Fruit fly (Drosophila melanogaster) whole organism, embryonic: Measurements from ENCODE around the gene Acp32CD.

Source experiments
- ATbp ChIP-seq: fragments of 200-800 bp; sonication (Bioruptor generic); optimal IDR thresholded peaks from 2 replicates; lab custom pipeline; 2017; ENCODE audit warnings: missing biosample characterization, mild to moderate bottlenecking, missing genetic modification characterization, missing genetic modification reagents
- BtbVII ChIP-seq: fragments of 200-800 bp; sonication (Bioruptor generic); optimal IDR thresholded peaks from 3 replicates; lab custom pipeline; 2017; ENCODE audit warnings: missing biosample characterization, mild to moderate bottlenecking, missing genetic modification characterization
- CG10274 ChIP-seq: fragments of 200-800 bp; sonication (Bioruptor generic); optimal IDR thresholded peaks from 3 replicates; lab custom pipeline; 2017; ENCODE audit warnings: missing biosample characterization, mild to moderate bottlenecking, missing genetic modification characterization
- CG12104 ChIP-seq: fragments of 200-800 bp; sonication (Bioruptor generic); optimal IDR thresholded peaks from 3 replicates; lab custom pipeline; 2016; ENCODE audit warnings: missing biosample characterization, missing genetic modification characterization
- CG12942 ChIP-seq: fragments of 200-800 bp; sonication (Bioruptor generic); optimal IDR thresholded peaks from 3 replicates; lab custom pipeline; 2016; ENCODE audit warnings: missing biosample characterization, missing genetic modification characterization
- CG13296 ChIP-seq: fragments of 200-800 bp; sonication (Bioruptor generic); optimal IDR thresholded peaks from 3 replicates; lab custom pipeline; 2018; ENCODE audit warnings: missing biosample characterization, mild to moderate bottlenecking, missing genetic modification characterization
- CG1647 ChIP-seq: fragments of 200-800 bp; sonication (Bioruptor generic); optimal IDR thresholded peaks from 3 replicates; lab custom pipeline; 2016; ENCODE audit warnings: missing biosample characterization, missing genetic modification characterization
- CG18262 ChIP-seq: fragments of 200-800 bp; optimal IDR thresholded peaks from 3 replicates; lab custom pipeline; 2019; ENCODE audit warnings: missing biosample characterization, mild to moderate bottlenecking, missing genetic modification characterization, moderate library complexity
- CG2116 ChIP-seq: fragments of 200-800 bp; sonication (Bioruptor generic); optimal IDR thresholded peaks from 3 replicates; lab custom pipeline; 2018; ENCODE audit warnings: missing biosample characterization, mild to moderate bottlenecking, missing genetic modification characterization
- CG31224 ChIP-seq: fragments of 200-800 bp; sonication (Bioruptor generic); IDR thresholded peaks from 2 replicates; pipeline ENCODE4 v1.3.6; 2022; ENCODE audit warnings: missing biosample characterization, missing genetic modification characterization
- CG4730 ChIP-seq: fragments of 200-800 bp; sonication (Bioruptor generic); IDR thresholded peaks from 2 replicates; pipeline ENCODE4 v1.3.6; 2022; ENCODE audit warnings: missing biosample characterization, missing genetic modification characterization
- CG6654 ChIP-seq: fragments of 200-800 bp; sonication (Bioruptor generic); optimal IDR thresholded peaks from 2 replicates; lab custom pipeline; 2017; ENCODE audit warnings: missing biosample characterization, mild to moderate bottlenecking, missing genetic modification characterization
- CG6689 ChIP-seq: fragments of 200-800 bp; sonication (Bioruptor generic); IDR thresholded peaks from 2 replicates; pipeline ENCODE4 v1.3.6; 2022; ENCODE audit warnings: missing biosample characterization, missing genetic modification characterization
- CG7745 ChIP-seq: fragments of 200-800 bp; sonication (Bioruptor generic); optimal IDR thresholded peaks from 2 replicates; lab custom pipeline; 2018; ENCODE audit warnings: missing biosample characterization, mild to moderate bottlenecking, missing genetic modification characterization, moderate library complexity
- CG8089 ChIP-seq: fragments of 200-800 bp; sonication (Bioruptor generic); optimal IDR thresholded peaks from 3 replicates; lab custom pipeline; 2016; ENCODE audit warnings: missing biosample characterization, missing genetic modification characterization
- CG8290 ChIP-seq, 3 experiments: fragments of 200-800 bp; sonication (Bioruptor generic); optimal IDR thresholded peaks; 2 replicates each; lab custom pipeline; 2016 to 2019; ENCODE audit warnings: missing biosample characterization in 3 of 3, missing genetic modification characterization in 3 of 3, mild to moderate bottlenecking in 2 of 3, moderate library complexity in 1 of 3
- CG9876 ChIP-seq: fragments of 200-800 bp; sonication (Bioruptor generic); optimal IDR thresholded peaks from 2 replicates; lab custom pipeline; 2016; ENCODE audit warnings: missing biosample characterization, missing genetic modification characterization
- CG9932 ChIP-seq: fragments of 200-800 bp; sonication (Bioruptor generic); IDR thresholded peaks from 2 replicates; pipeline ENCODE4 v1.3.6; 2022; ENCODE audit warnings: missing biosample characterization, missing genetic modification characterization
- CoRest ChIP-seq: fragments of 200-800 bp; sonication (Bioruptor generic); optimal IDR thresholded peaks from 3 replicates; lab custom pipeline; 2018; ENCODE audit warnings: missing biosample characterization, mild to moderate bottlenecking, missing genetic modification characterization, moderate library complexity
- Dll ChIP-seq: fragments of 200-800 bp; sonication (Bioruptor generic); IDR thresholded peaks from 4 replicates; pipeline ENCODE4 v1.3.6; 2022; ENCODE audit warnings: missing biosample characterization, missing genetic modification characterization; ENCODE audit not compliant: partially characterized antibody
- Doc3 ChIP-seq: fragments of 200-800 bp; sonication (Bioruptor generic); IDR thresholded peaks from 3 replicates; pipeline ENCODE4 v1.3.6; 2022; ENCODE audit warnings: missing biosample characterization, missing genetic modification characterization; ENCODE audit not compliant: partially characterized antibody
- E2f2 ChIP-seq: fragments of 200-800 bp; sonication (Bioruptor generic); IDR thresholded peaks from 2 replicates; pipeline ENCODE4 v1.3.6; 2022; ENCODE audit warnings: missing biosample characterization, missing genetic modification characterization
- Fer3 ChIP-seq: fragments of 200-800 bp; sonication (Bioruptor generic); optimal IDR thresholded peaks from 2 replicates; lab custom pipeline; 2018; ENCODE audit warnings: missing biosample characterization, mild to moderate bottlenecking, missing genetic modification characterization, moderate library complexity
- H2.0 ChIP-seq: fragments of 200-800 bp; sonication (Bioruptor generic); IDR thresholded peaks from 2 replicates; pipeline ENCODE4 v1.3.6; 2022; ENCODE audit warnings: missing biosample characterization, missing genetic modification characterization
- HmgZ ChIP-seq: fragments of 200-800 bp; sonication (Bioruptor generic); optimal IDR thresholded peaks from 2 replicates; lab custom pipeline; 2018; ENCODE audit warnings: missing biosample characterization, mild to moderate bottlenecking, missing genetic modification characterization
- Hmr ChIP-seq: fragments of 200-800 bp; sonication (Bioruptor generic); optimal IDR thresholded peaks from 3 replicates; lab custom pipeline; 2017; ENCODE audit warnings: mild to moderate bottlenecking, missing biosample characterization, missing genetic modification reagents, missing genetic modification characterization
- Mrtf ChIP-seq: fragments of 200-800 bp; sonication (Bioruptor generic); IDR thresholded peaks from 3 replicates; pipeline ENCODE4 v1.3.6; 2022; ENCODE audit warnings: missing biosample characterization, missing genetic modification characterization
- NC2β ChIP-seq: fragments of 200-800 bp; sonication (Bioruptor generic); optimal IDR thresholded peaks from 2 replicates; lab custom pipeline; 2016; ENCODE audit warnings: missing biosample characterization, missing genetic modification characterization
- Nf-YA ChIP-seq: fragments of 200-800 bp; sonication (Bioruptor generic); IDR thresholded peaks from 2 replicates; pipeline ENCODE4 v1.3.6; 2022; ENCODE audit warnings: missing biosample characterization, missing genetic modification characterization
- Nf-YC ChIP-seq: fragments of 200-800 bp; optimal IDR thresholded peaks from 3 replicates; lab custom pipeline; 2019; ENCODE audit warnings: missing biosample characterization, mild to moderate bottlenecking, missing genetic modification characterization, moderate library complexity
- Optix ChIP-seq: fragments of 200-800 bp; sonication (Bioruptor generic); IDR thresholded peaks from 3 replicates; pipeline ENCODE4 v1.3.6; 2022; ENCODE audit warnings: missing biosample characterization, missing genetic modification characterization
- Sin3A ChIP-seq: fragments of >200 bp; optimal IDR thresholded peaks from 2 replicates; lab custom pipeline; 2018
- Six4 ChIP-seq: fragments of 200-800 bp; sonication (Bioruptor generic); optimal IDR thresholded peaks from 2 replicates; lab custom pipeline; 2016; ENCODE audit warnings: missing biosample characterization, missing genetic modification characterization
- Spps ChIP-seq: fragments of 200-800 bp; sonication (Bioruptor generic); optimal IDR thresholded peaks from 2 replicates; lab custom pipeline; 2018; ENCODE audit warnings: missing biosample characterization, mild to moderate bottlenecking, missing genetic modification characterization
- Sry-β ChIP-seq: fragments of 200-800 bp; sonication (Bioruptor generic); optimal IDR thresholded peaks from 2 replicates; lab custom pipeline; 2018; ENCODE audit warnings: missing biosample characterization, mild to moderate bottlenecking, missing genetic modification characterization, moderate library complexity
- Sry-δ ChIP-seq: fragments of 200-800 bp; sonication (Bioruptor generic); optimal IDR thresholded peaks from 2 replicates; lab custom pipeline; 2016; ENCODE audit warnings: missing biosample characterization, missing genetic modification characterization
- ara ChIP-seq: fragments of 200-800 bp; sonication (Bioruptor generic); IDR thresholded peaks from 2 replicates; pipeline ENCODE4 v1.3.6; 2022; ENCODE audit warnings: missing biosample characterization, missing genetic modification characterization
- ase ChIP-seq: fragments of 200-800 bp; sonication (Bioruptor generic); IDR thresholded peaks from 3 replicates; pipeline ENCODE4 v1.3.6; 2022; ENCODE audit warnings: missing biosample characterization, missing genetic modification characterization
- crp ChIP-seq, 2 experiments: fragments of 200-800 bp; sonication (Bioruptor generic); optimal IDR thresholded peaks; 2 replicates in 1 of 2; 3 replicates in 1 of 2; lab custom pipeline; 2017; ENCODE audit warnings: missing biosample characterization in 2 of 2, missing genetic modification characterization in 2 of 2, mild to moderate bottlenecking in 1 of 2, moderate library complexity in 1 of 2
- dm ChIP-seq: fragments of 200-800 bp; sonication (Bioruptor generic); optimal IDR thresholded peaks from 3 replicates; lab custom pipeline; 2016; ENCODE audit warnings: missing biosample characterization, missing genetic modification characterization
- mirr ChIP-seq: fragments of 200-800 bp; sonication (Bioruptor generic); optimal IDR thresholded peaks from 3 replicates; lab custom pipeline; 2018; ENCODE audit warnings: missing biosample characterization, mild to moderate bottlenecking, missing genetic modification characterization
- pan ChIP-seq, 4 experiments: fragments of >200 bp in 3 of 4; fragments of 200-800 bp in 1 of 4; sonication (Bioruptor generic) in 1 of 4; optimal IDR thresholded peaks in 3 of 4; IDR thresholded peaks in 1 of 4; 2 replicates each; pipeline versions ENCODE4 v1.3.6 to Lab custom; 2017 to 2022; ENCODE audit warnings: missing biosample characterization in 2 of 4, missing genetic modification characterization in 2 of 4, mixed read lengths in 1 of 4
- pb ChIP-seq: fragments of 200-800 bp; sonication (Bioruptor generic); optimal IDR thresholded peaks from 3 replicates; lab custom pipeline; 2016; ENCODE audit warnings: missing biosample characterization, missing genetic modification characterization
- psq ChIP-seq: fragments of 200-800 bp; sonication (Bioruptor generic); optimal IDR thresholded peaks from 2 replicates; lab custom pipeline; 2017; ENCODE audit warnings: missing biosample characterization, missing genetic modification characterization
- ranshi ChIP-seq: fragments of 200-800 bp; sonication (Bioruptor generic); IDR thresholded peaks from 2 replicates; pipeline ENCODE4 v1.3.6; 2022; ENCODE audit warnings: missing biosample characterization, missing genetic modification characterization
- repo ChIP-seq: fragments of 200-800 bp; sonication (Bioruptor generic); optimal IDR thresholded peaks from 2 replicates; lab custom pipeline; 2016; ENCODE audit warnings: missing biosample characterization, missing genetic modification characterization
- ssp ChIP-seq: fragments of 200-800 bp; sonication (Bioruptor generic); IDR thresholded peaks from 2 replicates; pipeline ENCODE4 v1.3.6; 2022; ENCODE audit warnings: missing biosample characterization, missing genetic modification characterization
- tio ChIP-seq: fragments of 200-800 bp; sonication (Bioruptor generic); optimal IDR thresholded peaks from 2 replicates; lab custom pipeline; 2017; ENCODE audit warnings: missing biosample characterization, missing genetic modification characterization, inconsistent platforms
- vnd ChIP-seq: fragments of 200-800 bp; sonication (Bioruptor generic); IDR thresholded peaks from 3 replicates; pipeline ENCODE4 v1.3.6; 2022; ENCODE audit warnings: missing biosample characterization, missing genetic modification characterization; ENCODE audit not compliant: partially characterized antibody

The Acp32CD gene

dm6 chr2L:11003925-11004673 is 11.3 kb upstream of the Acp32CD start, which contains the start of gene RpL9 (continued):
- peak in 1 of 2 experiments; percentile 40 for TF ChIP-seq crp (GFP tag; optimal IDR thresholded peaks at IDR 0.05; lab: Kevin White, UChicago)
- TF ChIP-seq CG18262 (tag; lab: Kevin White, UChicago): peak; percentile 64
- TF ChIP-seq Hmr (GFP tag; lab: Kevin White, UChicago): no peak
- TF ChIP-seq CG9876: peak; percentile 33
- TF ChIP-seq ara: peak; percentile 68; the same call in 1 of the 2 replicates
- no peak for TF ChIP-seq tio (GFP tag; lab: Kevin White, UChicago)
- peak; percentile 30 for TF ChIP-seq HmgZ (tag; lab: Kevin White, UChicago)
- no peak for TF ChIP-seq Doc3
- peak; percentile 90 for TF ChIP-seq dm (GFP tag; lab: Kevin White, UChicago)
- no peak for TF ChIP-seq CG9932 (GFP tag; lab: Robert Waterston, UW)
- no peak for TF ChIP-seq CG12942 (GFP tag; lab: Kevin White, UChicago)
- peak; percentile 87 for TF ChIP-seq NC2β (GFP tag; lab: Kevin White, UChicago)
- peak; percentile 38 for TF ChIP-seq Sry-β
- TF ChIP-seq Six4: no peak
- peak; percentile 69 for TF ChIP-seq CG8290 (GFP tag; optimal IDR thresholded peaks at IDR 0.05; lab: Kevin White, UChicago)
- no peak for TF ChIP-seq CG8290 (tag; optimal IDR thresholded peaks at IDR 0.05; lab: Kevin White, UChicago)
- peak; percentile 69 for TF ChIP-seq CG2116 (GFP tag; lab: Kevin White, UChicago)
- no peak; the same call in 2 of the 3 replicates for TF ChIP-seq ase (GFP tag; lab: Robert Waterston, UW)
- no peak; the same call in none of the 2 replicates for TF ChIP-seq E2f2
- no peak for TF ChIP-seq ssp (GFP tag; lab: Robert Waterston, UW)
- TF ChIP-seq ranshi (GFP tag; lab: Robert Waterston, UW): no peak; the same call in 1 of the 2 replicates
- peak; percentile 30 for TF ChIP-seq Sin3A (lab: Kevin White, UChicago)
- TF ChIP-seq ATbp (GFP tag; lab: Kevin White, UChicago): no peak
- peak; percentile 68 for TF ChIP-seq Fer3 (tag; lab: Kevin White, UChicago)
- TF ChIP-seq psq: peak; percentile 32
- TF ChIP-seq CoRest (tag; lab: Kevin White, UChicago): no peak
- TF ChIP-seq pan (optimal IDR thresholded peaks at IDR 0.05; lab: Kevin White, UChicago): no peak
- no peak for TF ChIP-seq pan (GFP tag; optimal IDR thresholded peaks at IDR 0.05 in 1 of 2, IDR thresholded peaks at IDR 0.05 in 1 of 2)
- TF ChIP-seq BtbVII: peak; percentile 90
- TF ChIP-seq CG13296 (GFP tag; lab: Kevin White, UChicago): peak; percentile 89
- TF ChIP-seq CG7745 (tag; lab: Kevin White, UChicago): no peak
- TF ChIP-seq H2.0 (GFP tag; lab: Robert Waterston, UW): peak; percentile 34
- TF ChIP-seq CG4730: no peak; the same call in 1 of the 2 replicates
- no peak for TF ChIP-seq Optix (GFP tag; lab: Robert Waterston, UW)
- TF ChIP-seq Nf-YC (tag; lab: Kevin White, UChicago): no peak
- peak; percentile 49; the same call in 1 of the 2 replicates for TF ChIP-seq CG31224 (GFP tag; lab: Robert Waterston, UW)
- peak; percentile 68 for TF ChIP-seq CG12104 (GFP tag; lab: Kevin White, UChicago)
- TF ChIP-seq repo (GFP tag; lab: Kevin White, UChicago): peak; percentile 17
- TF ChIP-seq Sry-δ (GFP tag; lab: Kevin White, UChicago): peak; percentile 7
- no peak for TF ChIP-seq mirr
- no peak for TF ChIP-seq Dll (GFP tag; lab: Robert Waterston, UW)
- no peak for TF ChIP-seq vnd (GFP tag; lab: Robert Waterston, UW)
- peak; percentile 48 for TF ChIP-seq pb (GFP tag; lab: Kevin White, UChicago)
- TF ChIP-seq CG6654 (GFP tag; lab: Kevin White, UChicago): peak; percentile 29
- peak; percentile 54 for TF ChIP-seq CG10274
- no peak for TF ChIP-seq Mrtf (GFP tag; lab: Robert Waterston, UW)
- peak; percentile 50 for TF ChIP-seq CG1647 (GFP tag; lab: Kevin White, UChicago)
- TF ChIP-seq CG6689 (GFP tag; lab: Robert Waterston, UW): no peak; the same call in 1 of the 2 replicates
- TF ChIP-seq Nf-YA (GFP tag; lab: Robert Waterston, UW): peak; percentile 49; the same call in 1 of the 2 replicates
- TF ChIP-seq CG8089 (GFP tag; lab: Kevin White, UChicago): peak; percentile 60
- TF ChIP-seq Spps (tag; lab: Kevin White, UChicago): peak; percentile 58
